Worm (Caenorhabditis elegans): ENCODE data around the gene F54D12.7.

Gene F54D12.7

ce11 chrII:1378259-1378658 lies 6.9 kb downstream of the F54D12.7 start, which contains the start of gene F54D12.10:
Gene F54D12.10 (minus strand): TSS chrII:1378359.
- TF ChIP-seq dao-5 (tag; optimal IDR thresholded peaks at IDR 0.05) (no peak), W03F9.2 (tag; optimal IDR thresholded peaks at IDR 0.05) (no peak), him-1 (tag; optimal IDR thresholded peaks at IDR 0.05) (no peak)

- TF ChIP-seq him-1 (tag; optimal IDR thresholded peaks at IDR 0.05) (no peak), dao-5 (tag; optimal IDR thresholded peaks at IDR 0.05) (no peak), W03F9.2 (tag; optimal IDR thresholded peaks at IDR 0.05) (no peak)
Observed at ce11 chrII:1376795-1377194, 8.4 kb downstream of the F54D12.7 start.

ce11 chrII:1375627-1376026 lies 9.6 kb downstream of the F54D12.7 start:
- TF ChIP-seq dao-5 (tag; optimal IDR thresholded peaks at IDR 0.05) (no peak), W03F9.2 (tag; optimal IDR thresholded peaks at IDR 0.05) (no peak), him-1 (tag; optimal IDR thresholded peaks at IDR 0.05) (no peak)

ce11 chrII:1374889-1375288 lies 10.3 kb downstream of the F54D12.7 start, which contains the start of gene rog-1:
Gene rog-1 (minus strand): TSS chrII:1374989.
- TF ChIP-seq W03F9.2 (tag; optimal IDR thresholded peaks at IDR 0.05) (no peak), him-1 (tag; optimal IDR thresholded peaks at IDR 0.05) (no peak), dao-5 (tag; optimal IDR thresholded peaks at IDR 0.05) (no peak)

ce11 chrII:1374486-1374885 lies 10.7 kb downstream of the F54D12.7 start:
- no peak for TF ChIP-seq dao-5 (tag; optimal IDR thresholded peaks at IDR 0.05)
- TF ChIP-seq W03F9.2 (tag; optimal IDR thresholded peaks at IDR 0.05), result no peak
- no peak for TF ChIP-seq him-1 (tag; optimal IDR thresholded peaks at IDR 0.05)

- TF ChIP-seq him-1 (tag; optimal IDR thresholded peaks at IDR 0.05) (no peak), dao-5 (tag; optimal IDR thresholded peaks at IDR 0.05) (no peak), W03F9.2 (tag; optimal IDR thresholded peaks at IDR 0.05) (no peak)
Observed at ce11 chrII:1372966-1373365, 12.2 kb downstream of the F54D12.7 start.

- TF ChIP-seq W03F9.2 (tag; optimal IDR thresholded peaks at IDR 0.05), result no peak
- no peak for TF ChIP-seq him-1 (tag; optimal IDR thresholded peaks at IDR 0.05)
- no peak for TF ChIP-seq dao-5 (tag; optimal IDR thresholded peaks at IDR 0.05)
Observed at ce11 chrII:1372138-1372537, 13.0 kb downstream of the F54D12.7 start.

- TF ChIP-seq him-1 (tag; optimal IDR thresholded peaks at IDR 0.05) (no peak), W03F9.2 (tag; optimal IDR thresholded peaks at IDR 0.05) (no peak), dao-5 (tag; optimal IDR thresholded peaks at IDR 0.05) (no peak)
Observed at ce11 chrII:1371533-1371932, 13.6 kb downstream of the F54D12.7 start.

ce11 chrII:1369322-1369721 lies 15.9 kb downstream of the F54D12.7 start:
- TF ChIP-seq him-1 (tag; optimal IDR thresholded peaks at IDR 0.05), result no peak
- no peak for TF ChIP-seq W03F9.2 (tag; optimal IDR thresholded peaks at IDR 0.05)
- no peak for TF ChIP-seq dao-5 (tag; optimal IDR thresholded peaks at IDR 0.05)

ce11 chrII:1368756-1369155 lies 16.4 kb downstream of the F54D12.7 start:
- TF ChIP-seq W03F9.2 (tag; optimal IDR thresholded peaks at IDR 0.05) (no peak), him-1 (tag; optimal IDR thresholded peaks at IDR 0.05) (no peak), dao-5 (tag; optimal IDR thresholded peaks at IDR 0.05) (no peak)

- no peak for TF ChIP-seq him-1 (tag; optimal IDR thresholded peaks at IDR 0.05)
- TF ChIP-seq W03F9.2 (tag; optimal IDR thresholded peaks at IDR 0.05), result no peak
Observed at ce11 chrII:1365985-1366384, 19.2 kb downstream of the F54D12.7 start.

ce11 chrII:1362423-1362822 lies 22.8 kb downstream of the F54D12.7 start:
- TF ChIP-seq him-1 (tag; optimal IDR thresholded peaks at IDR 0.05), result no peak
- TF ChIP-seq dao-5 (tag; optimal IDR thresholded peaks at IDR 0.05), result no peak

ce11 chrII:1360257-1360656 lies 24.9 kb downstream of the F54D12.7 start:
- TF ChIP-seq dao-5 (tag; optimal IDR thresholded peaks at IDR 0.05), result no peak
- TF ChIP-seq him-1 (tag; optimal IDR thresholded peaks at IDR 0.05), result no peak

- no peak for TF ChIP-seq him-1 (tag; optimal IDR thresholded peaks at IDR 0.05)
- TF ChIP-seq dao-5 (tag; optimal IDR thresholded peaks at IDR 0.05), result no peak
- TF ChIP-seq W03F9.2 (tag; optimal IDR thresholded peaks at IDR 0.05), result no peak
Observed at ce11 chrII:1357905-1358304, 27.3 kb downstream of the F54D12.7 start, which contains the start of gene C13A10.2. Gene C13A10.2 (minus strand): TSS chrII:1358005.

- no peak for TF ChIP-seq W03F9.2 (tag; optimal IDR thresholded peaks at IDR 0.05)
- no peak for TF ChIP-seq dao-5 (tag; optimal IDR thresholded peaks at IDR 0.05)
- no peak for TF ChIP-seq him-1 (tag; optimal IDR thresholded peaks at IDR 0.05)
Observed at ce11 chrII:1357262-1357661, 27.9 kb downstream of the F54D12.7 start.

- TF ChIP-seq dao-5 (tag; optimal IDR thresholded peaks at IDR 0.05), result no peak
- TF ChIP-seq W03F9.2 (tag; optimal IDR thresholded peaks at IDR 0.05), result no peak
- no peak for TF ChIP-seq him-1 (tag; optimal IDR thresholded peaks at IDR 0.05)
Observed at ce11 chrII:1355480-1355879, 29.7 kb downstream of the F54D12.7 start, which contains the start of gene C13A10.1. Gene C13A10.1 (minus strand): TSS chrII:1355649.

Data from whole organism, L4/young adult.